Worm (Caenorhabditis elegans) whole organism, mixed stage, embryonic: ENCODE data around the gene scl-12.

Experiments used
- lsy-2 ChIP-seq: fragments of 150-350 bp; optimal IDR thresholded peaks from 2 replicates; lab custom pipeline; 2014; ENCODE audit warnings: missing biosample characterization, missing genetic modification characterization
- mab-5 ChIP-seq: fragments of 150-350 bp; optimal IDR thresholded peaks from 2 replicates; lab custom pipeline; 2014; ENCODE audit warnings: missing biosample characterization, missing genetic modification characterization
- nhr-12 ChIP-seq: fragments of 150-350 bp; optimal IDR thresholded peaks from 2 replicates; lab custom pipeline; 2014; ENCODE audit warnings: missing biosample characterization, missing genetic modification characterization
- pha-4 ChIP-seq: fragments of 150-350 bp; optimal IDR thresholded peaks from 2 replicates; lab custom pipeline; 2018; ENCODE audit warnings: missing biosample characterization, missing genetic modification reagents, missing genetic modification characterization
- unc-62 ChIP-seq: fragments of 150-350 bp; optimal IDR thresholded peaks from 2 replicates; lab custom pipeline; 2014; ENCODE audit warnings: missing biosample characterization, missing genetic modification reagents, missing genetic modification characterization

- no peak for TF ChIP-seq lsy-2 (tag; lab: Kevin White, UChicago)
- no peak for TF ChIP-seq mab-5 (tag; lab: Kevin White, UChicago)
- TF ChIP-seq unc-62 (GFP tag; lab: Kevin White, UChicago), result no peak
- TF ChIP-seq pha-4 (tag; lab: Kevin White, UChicago), result no peak
- no peak for TF ChIP-seq nhr-12 (tag; lab: Kevin White, UChicago)
Measured at ce11 chrV:3832661-3833060, 20.3 kb downstream of the scl-12 start.
